Fruit fly (Drosophila melanogaster): Measurements from ENCODE around the gene CG2211.

The CG2211 gene

DNA sequence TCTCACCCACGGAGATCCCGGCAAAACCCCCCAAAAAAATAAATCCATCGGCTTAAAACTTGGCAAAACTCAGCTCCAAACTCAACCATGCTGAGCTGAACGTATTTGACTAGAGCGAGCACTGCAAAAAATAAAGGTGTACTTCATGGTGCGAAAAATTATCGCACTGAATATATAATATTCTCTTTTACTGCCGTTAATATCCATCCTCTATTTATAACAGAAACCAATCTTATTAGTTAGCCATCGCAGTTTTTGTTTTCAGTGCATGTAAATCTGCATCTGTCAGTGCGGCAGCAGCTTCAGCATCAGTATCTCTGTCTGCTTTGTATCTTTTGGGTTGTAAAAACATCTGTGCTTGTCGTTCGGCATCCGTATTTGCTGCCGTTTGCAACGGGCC is 35.8 kb upstream of the CG2211 start (continued):
- TF ChIP-seq Pdp1 (GFP tag; optimal IDR thresholded peaks at IDR 0.05), result peak; percentile 4 to 13
- peak; percentile 14 for TF ChIP-seq Antp (GFP tag; optimal IDR thresholded peaks at IDR 0.05)
- TF ChIP-seq dm (GFP tag; optimal IDR thresholded peaks at IDR 0.05), result no peak
- TF ChIP-seq otp (GFP tag; IDR thresholded peaks at IDR 0.05), result 0 out of 3 replicates have a peak, but pooled peaks have one; percentile 46
- peak; percentile 41 for TF ChIP-seq slbo (GFP tag; IDR thresholded peaks at IDR 0.05)
- TF ChIP-seq CG8924 (tag; optimal IDR thresholded peaks at IDR 0.05), result peak; percentile 19
- TF ChIP-seq CG7357 (GFP tag; IDR thresholded peaks at IDR 0.05), result no peak
- TF ChIP-seq Xbp1 (GFP tag; optimal IDR thresholded peaks at IDR 0.05), result peak; percentile 42
- no peak for TF ChIP-seq pan (optimal IDR thresholded peaks at IDR 0.05)
- no peak for TF ChIP-seq pan (GFP tag; optimal IDR thresholded peaks at IDR 0.05 in 1 of 2, IDR thresholded peaks at IDR 0.05 in 1 of 2)
- TF ChIP-seq trh (GFP tag; optimal IDR thresholded peaks at IDR 0.05), result no peak
- TF ChIP-seq CG15073 (GFP tag; optimal IDR thresholded peaks at IDR 0.05), result no peak
- no peak for TF ChIP-seq HmgD (GFP tag; optimal IDR thresholded peaks at IDR 0.05)
- peak; percentile 32 for TF ChIP-seq CG10979 (tag; optimal IDR thresholded peaks at IDR 0.05)
- no peak for TF ChIP-seq slp2 (GFP tag; optimal IDR thresholded peaks at IDR 0.05)
- TF ChIP-seq Sox102F (GFP tag; optimal IDR thresholded peaks at IDR 0.05), result peak; percentile 51
- 0 out of 2 replicates have a peak, but pooled peaks have one; percentile 19 for TF ChIP-seq CG31441 (GFP tag; IDR thresholded peaks at IDR 0.05)
- TF ChIP-seq CG18599 (GFP tag; optimal IDR thresholded peaks at IDR 0.05), result peak; percentile 16
- peak; percentile 18 for TF ChIP-seq Hsf (GFP tag; optimal IDR thresholded peaks at IDR 0.05)
- TF ChIP-seq CG33557 (GFP tag; optimal IDR thresholded peaks at IDR 0.05), result no peak
- TF ChIP-seq CG30431 (GFP tag; optimal IDR thresholded peaks at IDR 0.05), result peak; percentile 22
- peak; percentile 2 for TF ChIP-seq CG16815 (GFP tag; optimal IDR thresholded peaks at IDR 0.05)
- TF ChIP-seq Oli (tag; optimal IDR thresholded peaks at IDR 0.05), result peak; percentile 54
- TF ChIP-seq CG9609 (GFP tag; optimal IDR thresholded peaks at IDR 0.05), result peak; percentile 18
- no peak for TF ChIP-seq MBD-R2 (GFP tag; IDR thresholded peaks at IDR 0.05)
- TF ChIP-seq CG1024 (GFP tag; IDR thresholded peaks at IDR 0.05), result peak; percentile 30; the same call in 1 of the 2 replicates
- TF ChIP-seq CG30403 (GFP tag; optimal IDR thresholded peaks at IDR 0.05), result peak; percentile 40
- TF ChIP-seq ERR (GFP tag; optimal IDR thresholded peaks at IDR 0.05), result no peak
- TF ChIP-seq bsh (GFP tag; optimal IDR thresholded peaks at IDR 0.05), result peak in 1 of 2 experiments; percentile 38

DNA sequence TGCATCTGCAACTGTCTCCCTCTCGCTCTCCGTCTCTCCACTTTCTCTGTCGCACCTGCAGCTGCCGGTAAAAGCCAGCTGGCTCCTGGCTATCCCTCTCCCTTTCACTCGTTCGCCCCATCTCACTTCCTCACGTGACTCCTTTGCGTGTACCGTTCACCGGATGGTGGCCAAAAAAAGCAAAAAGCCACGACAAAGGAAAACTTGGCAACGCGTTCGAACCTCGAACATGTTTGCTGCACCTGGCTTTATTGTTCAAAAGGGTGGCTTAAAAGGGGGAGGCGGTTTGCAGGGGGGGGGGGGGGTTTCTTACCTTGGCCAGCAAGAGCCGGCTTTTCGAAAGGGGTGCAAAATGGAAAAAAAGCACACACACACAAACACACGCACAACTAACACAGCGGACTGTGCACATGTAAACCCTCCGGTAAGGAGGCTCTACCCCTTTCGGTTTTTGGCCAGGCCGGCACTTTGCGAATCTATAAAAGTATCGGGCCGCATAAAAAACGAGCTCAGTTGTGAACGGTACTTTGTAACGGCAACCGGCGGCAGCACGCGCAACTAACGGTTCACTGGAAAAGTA is 35.0 kb upstream of the CG2211 start, which contains the start of gene ru:
Gene ru (plus strand): TSS at position 530 of the 580 bp plus-strand sequence.
- TF ChIP-seq CG1832 (GFP tag; optimal IDR thresholded peaks at IDR 0.05) (peak; percentile 49), CG16863 (GFP tag; optimal IDR thresholded peaks at IDR 0.05) (no peak), exex (tag; optimal IDR thresholded peaks at IDR 0.05) (no peak), lbe (GFP tag; optimal IDR thresholded peaks at IDR 0.05) (no peak), Bteb2 (GFP tag; optimal IDR thresholded peaks at IDR 0.05) (no peak), Med (GFP tag) (peak; percentile 22), cg (GFP tag; optimal IDR thresholded peaks at IDR 0.05) (no peak), CG5180 (GFP tag; optimal IDR thresholded peaks at IDR 0.05) (peak; percentile 94), gce (GFP tag; IDR thresholded peaks at IDR 0.05) (no peak), CG6175 (GFP tag; IDR thresholded peaks at IDR 0.05) (no peak), Opbp (GFP tag; IDR thresholded peaks at IDR 0.05; ENCODE audit: partially characterized antibody) (peak; percentile 7; the same call in 1 of the 3 replicates), Awh (GFP tag; IDR thresholded peaks at IDR 0.05) (no peak), BtbVII (GFP tag; optimal IDR thresholded peaks at IDR 0.05) (no peak), CG6689 (GFP tag; IDR thresholded peaks at IDR 0.05) (no peak), wek (GFP tag; optimal IDR thresholded peaks at IDR 0.05) (no peak), gcm2 (GFP tag; optimal IDR thresholded peaks at IDR 0.05) (no peak), slou (GFP tag; optimal IDR thresholded peaks at IDR 0.05) (no peak), CG3065 (GFP tag; optimal IDR thresholded peaks at IDR 0.05) (no peak), CG10462 (GFP tag; optimal IDR thresholded peaks at IDR 0.05) (no peak), knrl (GFP tag; IDR thresholded peaks at IDR 0.05; ENCODE audit: partially characterized antibody) (no peak), Drgx (GFP tag; IDR thresholded peaks at IDR 0.05) (no peak), Dbx (GFP tag; IDR thresholded peaks at IDR 0.05) (no peak), Ets65A (GFP tag) (peak; percentile 45)

All from whole organism, embryonic.